Worm (Caenorhabditis elegans): ENCODE measurements around the gene srh-31.

- no peak for TF ChIP-seq ceh-22 (tag; optimal IDR thresholded peaks at IDR 0.05)
- TF ChIP-seq rnt-1 (tag; optimal IDR thresholded peaks at IDR 0.05), result no peak
- TF ChIP-seq hlh-13 (GFP tag; optimal IDR thresholded peaks at IDR 0.05), result no peak
- TF ChIP-seq ceh-9 (tag; optimal IDR thresholded peaks at IDR 0.05), result no peak
- no peak for TF ChIP-seq lin-11 (tag; optimal IDR thresholded peaks at IDR 0.05)
- TF ChIP-seq nhr-11 (tag; optimal IDR thresholded peaks at IDR 0.05), result no peak
- TF ChIP-seq pag-3 (tag; optimal IDR thresholded peaks at IDR 0.05; ENCODE audit: borderline replicate concordance), result no peak
- no peak for TF ChIP-seq elt-2 (tag; optimal IDR thresholded peaks at IDR 0.05)
- no peak for TF ChIP-seq che-1 (tag; optimal IDR thresholded peaks at IDR 0.05)
- no peak for TF ChIP-seq ceh-45 (GFP tag; IDR thresholded peaks at IDR 0.05)
- no peak for TF ChIP-seq pros-1 (tag; optimal IDR thresholded peaks at IDR 0.05)
Measured at ce11 chrV:17683290-17683689, 23.8 kb upstream of the srh-31 start.

Data from whole organism, late embryonic.